Worm (Caenorhabditis elegans) whole organism, early embryonic: ENCODE results near the gene cdk-11.2.

Experiments used
- B0310.2 ChIP-seq: sonication (generic microtip); optimal IDR thresholded peaks from 2 replicates; lab custom pipeline; 2016; ENCODE audit warnings: mild to moderate bottlenecking, missing genetic modification characterization, missing compliant biosample characterization
- F13C5.2 ChIP-seq: sonication (generic microtip); optimal IDR thresholded peaks from 2 replicates; lab custom pipeline; 2017; ENCODE audit warnings: mild to moderate bottlenecking, missing genetic modification characterization, inconsistent platforms, missing compliant biosample characterization
- aly-1 ChIP-seq: sonication (generic microtip); optimal IDR thresholded peaks from 2 replicates; lab custom pipeline; 2016; ENCODE audit warnings: missing genetic modification characterization, missing compliant biosample characterization
- ama-1 ChIP-seq: fragments of 150-350 bp; optimal IDR thresholded peaks from 2 replicates; lab custom pipeline; 2014
- ceh-13 ChIP-seq: fragments of 200-800 bp; sonication (Bioruptor generic); optimal IDR thresholded peaks from 2 replicates; lab custom pipeline; 2018; ENCODE audit warnings: mild to moderate bottlenecking, missing genetic modification characterization, missing compliant biosample characterization
- ceh-36 ChIP-seq: sonication (generic microtip); optimal IDR thresholded peaks from 2 replicates; lab custom pipeline; 2016; ENCODE audit warnings: missing genetic modification characterization, inconsistent platforms, missing compliant biosample characterization
- ets-7 ChIP-seq: sonication (generic microtip); optimal IDR thresholded peaks from 2 replicates; lab custom pipeline; 2016; ENCODE audit warnings: missing genotype, missing genetic modification characterization, missing compliant biosample characterization
- flt-1 ChIP-seq: fragments of 200-800 bp; sonication (Bioruptor generic); IDR thresholded peaks from 2 replicates; pipeline ENCODE4 v1.3.6; 2022; ENCODE audit warnings: missing genetic modification characterization, missing compliant biosample characterization
- hmbx-1 ChIP-seq: sonication (generic microtip); optimal IDR thresholded peaks from 2 replicates; lab custom pipeline; 2016; ENCODE audit warnings: mild to moderate bottlenecking, missing genetic modification characterization, missing compliant biosample characterization
- hmg-4 ChIP-seq: fragments of 200-800 bp; sonication (Bioruptor generic); optimal IDR thresholded peaks from 2 replicates; lab custom pipeline; 2018; ENCODE audit warnings: mild to moderate bottlenecking, missing genetic modification characterization, missing compliant biosample characterization
- hnd-1 ChIP-seq: sonication (generic microtip); optimal IDR thresholded peaks from 2 replicates; lab custom pipeline; 2016; ENCODE audit warnings: missing genetic modification characterization, missing compliant biosample characterization
- pes-1 ChIP-seq: fragments of 200-800 bp; sonication (Bioruptor generic); IDR thresholded peaks from 2 replicates; pipeline ENCODE4 v1.3.6; 2022; ENCODE audit warnings: missing genetic modification reagents, missing genetic modification characterization, missing compliant biosample characterization
- scrt-1 ChIP-seq: fragments of 200-800 bp; sonication (Bioruptor generic); IDR thresholded peaks from 2 replicates; pipeline ENCODE4 v1.3.6; 2022; ENCODE audit warnings: missing genetic modification characterization, missing compliant biosample characterization
- sea-1 ChIP-seq: fragments of 200-800 bp; sonication (Bioruptor generic); conservative IDR thresholded peaks from 2 replicates; pipeline ENCODE4 v1.3.6; 2022; ENCODE audit warnings: missing genetic modification characterization, missing compliant biosample characterization
- tbx-11 ChIP-seq: fragments of 200-800 bp; sonication (Bioruptor generic); IDR thresholded peaks from 2 replicates; pipeline ENCODE4 v1.3.6; 2022; ENCODE audit warnings: missing genetic modification characterization, missing compliant biosample characterization
- tbx-37 ChIP-seq: fragments of 200-800 bp; sonication (Bioruptor generic); conservative IDR thresholded peaks from 2 replicates; pipeline ENCODE4 v1.3.6; 2022; ENCODE audit warnings: missing genetic modification reagents, missing genetic modification characterization, missing compliant biosample characterization
- tra-4 ChIP-seq: sonication (generic microtip); optimal IDR thresholded peaks from 2 replicates; lab custom pipeline; 2017; ENCODE audit warnings: missing genetic modification characterization, missing compliant biosample characterization

Gene cdk-11.2

DNA sequence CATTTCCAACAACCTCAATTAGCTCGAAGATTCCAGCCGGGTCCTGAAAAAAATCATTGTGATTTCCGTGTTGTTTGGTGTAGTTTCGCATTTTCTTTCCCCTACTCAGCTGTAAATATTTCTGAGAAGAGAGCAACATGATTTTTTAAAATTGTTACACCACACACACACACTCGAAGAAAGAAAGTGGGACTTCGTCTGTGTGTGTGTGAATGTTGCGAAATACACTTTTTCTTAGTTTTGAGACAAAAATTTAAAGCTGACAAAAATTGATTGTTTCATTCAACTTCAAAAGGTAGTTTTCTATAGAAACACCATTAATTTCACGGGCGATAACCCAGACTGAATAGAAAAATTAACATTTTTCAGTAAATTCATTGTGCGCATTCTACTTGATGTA lies 8.5 kb upstream of the cdk-11.2 start:
- TF ChIP-seq F13C5.2 = no peak
- TF ChIP-seq ceh-36 (tag; lab: Kevin White, UChicago) = no peak
- TF ChIP-seq sea-1 = no peak
- no peak for TF ChIP-seq hmbx-1 (tag; lab: Kevin White, UChicago)
- no peak for TF ChIP-seq tbx-37 (GFP tag; lab: Robert Waterston, UW)
- TF ChIP-seq aly-1 (tag; lab: Kevin White, UChicago) = no peak
- no peak for TF ChIP-seq tra-4 (tag; lab: Kevin White, UChicago)
- TF ChIP-seq pes-1 (GFP tag; lab: Robert Waterston, UW) = no peak
- no peak for TF ChIP-seq B0310.2 (tag; lab: Kevin White, UChicago)
- no peak for TF ChIP-seq hmg-4 (GFP tag; lab: Kevin White, UChicago)
- no peak for TF ChIP-seq ets-7 (tag; lab: Kevin White, UChicago)
- TF ChIP-seq tbx-11 (GFP tag; lab: Robert Waterston, UW) = no peak

DNA sequence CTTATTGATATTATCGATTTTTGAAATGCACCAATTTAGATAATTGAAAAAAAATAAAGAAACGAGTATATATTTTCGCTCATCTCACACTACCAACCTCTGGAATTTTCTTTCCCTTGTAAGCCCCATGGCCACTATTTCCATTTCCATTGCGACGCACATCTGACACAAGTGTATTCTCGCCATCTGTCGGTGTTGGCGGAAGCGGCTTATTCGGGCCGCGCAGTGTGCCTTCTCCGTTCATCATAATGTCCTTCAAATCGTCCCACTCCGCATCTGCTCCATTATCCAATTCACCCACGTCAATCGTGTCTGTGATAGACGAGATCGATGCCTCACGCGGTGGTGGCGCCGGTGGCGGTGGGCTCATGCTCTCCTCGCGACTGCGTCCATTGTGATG lies 5.2 kb upstream of the cdk-11.2 start:
- TF ChIP-seq sea-1 = 0 out of 2 replicates have a peak, but pooled peaks have one; percentile 47
- TF ChIP-seq B0310.2 (tag; lab: Kevin White, UChicago) = no peak
- no peak for TF ChIP-seq scrt-1 (GFP tag; lab: Robert Waterston, UW)
- TF ChIP-seq ets-7 (tag; lab: Kevin White, UChicago) = no peak
- TF ChIP-seq ceh-36 (tag; lab: Kevin White, UChicago) = no peak

DNA sequence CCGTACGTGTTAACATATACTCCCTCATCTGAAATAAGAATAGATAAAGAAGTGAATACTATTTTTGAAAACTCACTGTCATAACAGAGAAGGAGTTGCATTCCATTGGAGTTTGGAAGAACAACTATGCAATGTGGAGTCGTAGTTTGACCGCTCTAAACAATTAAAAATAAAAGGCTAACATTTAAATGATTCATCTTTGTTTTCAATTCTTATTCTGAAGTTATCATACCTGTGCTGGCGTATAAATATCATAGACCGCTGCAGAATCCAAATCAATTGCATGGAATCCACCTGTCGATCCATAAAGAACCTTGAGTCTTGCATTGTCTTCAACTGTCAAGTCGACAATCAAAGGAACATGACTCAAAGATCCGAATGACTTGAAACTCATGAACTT lies 3.1 kb upstream of the cdk-11.2 start:
- TF ChIP-seq ceh-36 (tag; lab: Kevin White, UChicago) (no peak), hmbx-1 (tag; lab: Kevin White, UChicago) (no peak), ceh-13 (GFP tag; lab: Kevin White, UChicago) (no peak), ama-1 (no peak), hnd-1 (tag; lab: Kevin White, UChicago) (no peak), sea-1 (no peak), F13C5.2 (no peak), B0310.2 (tag; lab: Kevin White, UChicago) (no peak), tra-4 (tag; lab: Kevin White, UChicago) (no peak), hmg-4 (GFP tag; lab: Kevin White, UChicago) (no peak), tbx-37 (GFP tag; lab: Robert Waterston, UW) (no peak), scrt-1 (GFP tag; lab: Robert Waterston, UW) (no peak), pes-1 (GFP tag; lab: Robert Waterston, UW) (no peak)

DNA sequence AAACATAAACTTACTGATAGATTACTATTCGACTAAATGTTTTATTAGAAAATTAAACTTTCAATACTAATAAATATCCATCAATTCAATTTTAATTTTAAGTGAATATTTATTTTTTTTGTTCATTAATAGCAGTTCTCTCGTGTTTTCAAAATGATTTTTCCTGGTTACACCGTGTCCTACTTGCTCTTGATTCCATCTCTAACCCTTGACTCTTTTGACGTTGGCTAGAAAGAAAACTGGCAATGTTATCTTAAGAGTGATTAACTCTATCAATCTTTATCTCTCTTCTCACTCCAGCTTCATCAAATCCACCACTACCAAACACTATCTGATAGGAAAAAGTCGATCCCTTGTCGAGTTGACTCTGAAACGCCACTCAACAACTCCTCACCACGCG lies 7.1 kb downstream of the cdk-11.2 start, which contains the start of gene acr-8:
TSS of gene acr-8 (plus strand) at position 301 of the 400 bp plus-strand sequence.
- TF ChIP-seq hmg-4 (GFP tag; lab: Kevin White, UChicago) (no peak), tra-4 (tag; lab: Kevin White, UChicago) (no peak), ceh-13 (GFP tag; lab: Kevin White, UChicago) (no peak), hmbx-1 (tag; lab: Kevin White, UChicago) (no peak), tbx-11 (GFP tag; lab: Robert Waterston, UW) (no peak)

DNA sequence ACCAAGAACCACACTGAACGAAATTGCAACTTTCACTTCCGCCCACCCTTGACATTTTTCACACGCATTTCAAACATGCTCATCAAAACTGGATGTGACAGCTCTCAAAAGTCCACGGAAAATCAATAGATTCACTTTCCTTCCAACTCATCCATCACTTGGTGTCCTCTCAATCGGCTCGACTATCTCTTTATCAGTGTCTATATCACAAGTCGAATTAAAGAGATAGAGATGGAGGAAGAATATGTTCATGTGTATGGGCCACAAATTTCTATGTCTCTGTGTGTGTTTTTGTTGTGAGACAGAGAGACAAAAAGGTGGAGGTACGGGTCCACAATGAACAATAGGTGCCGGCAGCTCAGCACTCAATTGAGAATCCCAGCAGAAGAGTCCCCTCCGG lies 9.0 kb downstream of the cdk-11.2 start:
- TF ChIP-seq pes-1 (GFP tag; lab: Robert Waterston, UW) = no peak
- TF ChIP-seq tbx-11 (GFP tag; lab: Robert Waterston, UW) = no peak
- TF ChIP-seq F13C5.2 = no peak
- TF ChIP-seq ama-1 = no peak

DNA sequence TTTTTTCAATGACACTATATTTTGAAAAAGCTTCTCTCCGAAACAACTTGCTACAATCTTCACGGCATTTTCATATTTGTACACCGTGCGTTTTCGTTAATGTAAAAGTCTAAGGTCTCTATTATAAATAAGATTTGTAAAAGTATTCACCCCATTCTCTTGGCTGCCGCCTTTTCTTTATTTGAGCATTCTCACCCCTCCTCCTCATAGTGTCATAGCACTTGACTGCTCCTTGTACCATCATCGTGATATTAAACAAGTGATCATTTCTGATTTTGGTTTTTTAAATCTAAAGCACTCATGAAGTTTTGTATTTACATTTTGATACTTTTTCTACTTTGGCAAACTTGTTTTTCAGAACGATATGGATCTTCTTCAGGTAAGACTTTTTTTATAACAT lies 12.7 kb downstream of the cdk-11.2 start, which contains the start of gene ZC504.1:
TSS of gene ZC504.1 (plus strand) at position 301 of the 400 bp plus-strand sequence.
- TF ChIP-seq hmbx-1 (tag; lab: Kevin White, UChicago) = no peak
- no peak for TF ChIP-seq hnd-1 (tag; lab: Kevin White, UChicago)
- TF ChIP-seq flt-1 (GFP tag; lab: Robert Waterston, UW) = no peak
- no peak for TF ChIP-seq B0310.2 (tag; lab: Kevin White, UChicago)
- no peak for TF ChIP-seq ceh-13 (GFP tag; lab: Kevin White, UChicago)
- no peak for TF ChIP-seq ets-7 (tag; lab: Kevin White, UChicago)
- no peak for TF ChIP-seq sea-1
- TF ChIP-seq tra-4 (tag; lab: Kevin White, UChicago) = no peak
- no peak for TF ChIP-seq ceh-36 (tag; lab: Kevin White, UChicago)
- TF ChIP-seq hmg-4 (GFP tag; lab: Kevin White, UChicago) = no peak
- TF ChIP-seq ama-1 = no peak
- no peak for TF ChIP-seq tbx-37 (GFP tag; lab: Robert Waterston, UW)
- TF ChIP-seq F13C5.2 = no peak
- TF ChIP-seq aly-1 (tag; lab: Kevin White, UChicago) = no peak
- no peak for TF ChIP-seq tbx-11 (GFP tag; lab: Robert Waterston, UW)
- TF ChIP-seq scrt-1 (GFP tag; lab: Robert Waterston, UW) = no peak
- no peak for TF ChIP-seq pes-1 (GFP tag; lab: Robert Waterston, UW)

DNA sequence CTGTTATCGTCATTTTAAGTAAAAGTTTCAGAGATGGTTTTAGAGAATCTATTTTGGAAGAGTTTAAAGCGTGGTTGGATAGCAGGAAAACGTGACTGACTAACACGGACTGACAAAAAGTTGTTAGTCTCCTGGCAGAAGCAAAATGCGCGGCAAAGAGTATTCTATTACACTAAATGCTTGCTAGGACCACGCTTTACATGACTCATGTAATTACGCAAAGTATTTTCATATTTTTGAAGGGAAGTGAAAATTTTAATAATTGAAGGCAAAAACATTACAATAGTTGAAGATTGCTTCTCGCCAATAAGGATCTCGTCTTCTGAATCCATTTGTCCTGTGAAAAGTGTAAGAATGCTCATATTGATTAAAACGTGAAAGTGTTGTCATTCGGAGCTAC lies 13.4 kb downstream of the cdk-11.2 start, which contains the start of gene gur-3:
TSS of gene gur-3 (minus strand) at position 101 of the 400 bp plus-strand sequence.
- no peak for TF ChIP-seq ets-7 (tag; lab: Kevin White, UChicago)
- no peak for TF ChIP-seq ama-1
- no peak for TF ChIP-seq flt-1 (GFP tag; lab: Robert Waterston, UW)

DNA sequence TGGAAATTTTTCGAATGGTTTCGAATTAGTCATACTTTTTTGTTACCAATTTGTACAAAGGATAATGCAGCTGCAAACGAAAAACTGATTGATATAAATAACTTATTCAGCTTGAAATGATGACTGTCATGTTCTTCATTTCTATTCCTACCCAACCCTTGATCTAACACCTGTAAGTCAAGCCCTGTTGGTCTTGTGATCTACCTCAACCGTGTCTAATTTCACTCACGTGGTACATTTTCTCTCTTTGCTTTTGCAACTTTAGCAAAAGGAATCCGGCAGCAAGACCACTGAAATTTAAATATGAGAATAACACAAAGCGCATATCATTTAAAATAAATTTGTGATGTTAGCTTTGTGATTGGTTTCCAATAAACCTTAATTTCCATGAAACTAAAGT lies 15.5 kb downstream of the cdk-11.2 start:
- TF ChIP-seq aly-1 (tag; lab: Kevin White, UChicago) (no peak), ama-1 (no peak), F13C5.2 (no peak), ceh-36 (tag; lab: Kevin White, UChicago) (no peak), flt-1 (GFP tag; lab: Robert Waterston, UW) (no peak)
